Worm (Caenorhabditis elegans): Measurements from ENCODE around the gene F36G9.15.

F36G9.15 gene

ce11 chrV:16032761-16033160 is 44.8 kb upstream of the F36G9.15 start, which contains the start of gene T10C6.16:
T10C6.16 (minus strand) TSS chrV:16033005.
- TF ChIP-seq ztf-22 (GFP tag; optimal IDR thresholded peaks at IDR 0.05) (no peak), hmg-20 (GFP tag; IDR thresholded peaks at IDR 0.05) (no peak), F57C9.4 (tag; optimal IDR thresholded peaks at IDR 0.05) (no peak), lin-54 (GFP tag; optimal IDR thresholded peaks at IDR 0.05) (no peak), hlh-26 (GFP tag; conservative IDR thresholded peaks at IDR 0.05) (no peak), die-1 (tag; optimal IDR thresholded peaks at IDR 0.05) (no peak), F55B11.4 (tag; optimal IDR thresholded peaks at IDR 0.05; ENCODE audit: borderline replicate concordance, insufficient read depth) (no peak)

ce11 chrV:16031571-16031970 is 43.6 kb upstream of the F36G9.15 start, which contains the start of gene T10C6.7:
T10C6.7 (minus strand) TSS chrV:16031713.
- peak; percentile 98 for TF ChIP-seq aptf-3 (GFP tag; IDR thresholded peaks at IDR 0.05)
- TF ChIP-seq aptf-2 (GFP tag; conservative IDR thresholded peaks at IDR 0.05), result peak; percentile 100
- TF ChIP-seq D2030.7 (GFP tag; IDR thresholded peaks at IDR 0.05), result peak; percentile 18; the same call in 1 of the 2 replicates
- TF ChIP-seq madf-6 (GFP tag; IDR thresholded peaks at IDR 0.05), result peak; percentile 87
- no peak for TF ChIP-seq ceh-79 (tag; optimal IDR thresholded peaks at IDR 0.05)
- peak; percentile 34 for TF ChIP-seq efl-1 (GFP tag; optimal IDR thresholded peaks at IDR 0.05)
- no peak for TF ChIP-seq lin-35 (GFP tag; optimal IDR thresholded peaks at IDR 0.05)
- no peak for TF ChIP-seq let-526 (GFP tag; IDR thresholded peaks at IDR 0.05)
- peak; percentile 69 for TF ChIP-seq madf-8 (GFP tag; conservative IDR thresholded peaks at IDR 0.05)
- TF ChIP-seq snpc-1.3 (tag; optimal IDR thresholded peaks at IDR 0.05; ENCODE audit: insufficient read depth), result no peak
- TF ChIP-seq madf-3 (GFP tag; IDR thresholded peaks at IDR 0.05), result peak; percentile 39; the same call in 1 of the 2 replicates
- 0 out of 2 replicates have a peak, but pooled peaks have one; percentile 10 for TF ChIP-seq lir-1 (GFP tag; conservative IDR thresholded peaks at IDR 0.05)
- peak; percentile 7 for TF ChIP-seq xnd-1 (tag; optimal IDR thresholded peaks at IDR 0.05)

- no peak for TF ChIP-seq F49E8.2 (tag; optimal IDR thresholded peaks at IDR 0.05; ENCODE audit: insufficient read depth)
- TF ChIP-seq aptf-2 (GFP tag; conservative IDR thresholded peaks at IDR 0.05), result peak; percentile 92
These were observed 41.3 kb upstream of the F36G9.15 start for ce11 chrV:16029237-16029636.

ce11 chrV:16024917-16025316 is 36.9 kb upstream of the F36G9.15 start:
- no peak for TF ChIP-seq snpc-3.4 (tag; optimal IDR thresholded peaks at IDR 0.05)
- peak; percentile 51 for TF ChIP-seq zfh-2 (GFP tag; conservative IDR thresholded peaks at IDR 0.05)

DNA sequence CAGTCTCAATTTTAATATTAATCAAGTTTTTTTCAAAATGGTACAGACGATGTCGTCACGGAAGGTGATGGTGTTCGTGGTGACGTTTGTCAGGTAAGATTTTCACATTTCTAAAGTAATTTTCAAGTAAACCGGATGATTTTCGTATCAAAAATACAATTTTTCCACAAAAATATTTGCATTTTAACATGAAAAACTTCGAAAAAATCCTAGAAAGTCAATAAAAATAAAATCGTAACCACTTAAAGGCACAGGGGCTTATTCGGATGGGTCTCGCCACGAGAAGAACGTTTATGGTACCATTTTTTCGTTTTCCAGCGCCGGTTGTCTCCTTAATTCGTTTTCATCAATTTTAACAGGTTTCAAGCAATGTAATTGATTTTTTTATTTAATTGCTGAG is 36.3 kb upstream of the F36G9.15 start, which contains the start of gene T10C6.6:
TSS of gene T10C6.6 (plus strand) at position 27 of the 400 bp plus-strand sequence.
- peak; percentile 38; the same call in 1 of the 2 replicates for TF ChIP-seq madf-8 (GFP tag; conservative IDR thresholded peaks at IDR 0.05)
- TF ChIP-seq nfya-1 (tag; optimal IDR thresholded peaks at IDR 0.05; ENCODE audit: borderline replicate concordance, insufficient read depth), result no peak
- no peak for TF ChIP-seq gei-17 (GFP tag; optimal IDR thresholded peaks at IDR 0.05)
- no peak for TF ChIP-seq Y67H2A.10 (GFP tag; conservative IDR thresholded peaks at IDR 0.05)
- TF ChIP-seq F23B12.7 (tag; optimal IDR thresholded peaks at IDR 0.05; ENCODE audit: insufficient read depth), result no peak
- TF ChIP-seq mes-4 (tag; optimal IDR thresholded peaks at IDR 0.05), result no peak
- TF ChIP-seq lin-54 (GFP tag; optimal IDR thresholded peaks at IDR 0.05), result no peak
- no peak for TF ChIP-seq aptf-3 (GFP tag; IDR thresholded peaks at IDR 0.05)
- no peak for TF ChIP-seq sea-2 (GFP tag; IDR thresholded peaks at IDR 0.05)
- TF ChIP-seq B0336.3 (GFP tag; IDR thresholded peaks at IDR 0.05), result peak; percentile 24; the same call in 1 of the 2 replicates
- TF ChIP-seq F57C9.4 (tag; optimal IDR thresholded peaks at IDR 0.05), result no peak
- TF ChIP-seq B0261.1 (tag; optimal IDR thresholded peaks at IDR 0.05), result no peak
- no peak for TF ChIP-seq zim-3 (tag; optimal IDR thresholded peaks at IDR 0.05)
- no peak for TF ChIP-seq cebp-2 (GFP tag; IDR thresholded peaks at IDR 0.05)
- TF ChIP-seq K11D2.4 (GFP tag; IDR thresholded peaks at IDR 0.05), result no peak
- no peak for TF ChIP-seq C06A6.2 (GFP tag; conservative IDR thresholded peaks at IDR 0.05)
- TF ChIP-seq K12H6.12 (tag; optimal IDR thresholded peaks at IDR 0.05), result no peak
- no peak for TF ChIP-seq ceh-91 (GFP tag; IDR thresholded peaks at IDR 0.05)
- TF ChIP-seq rpc-1 (optimal IDR thresholded peaks at IDR 0.05), result no peak
- no peak for TF ChIP-seq rpc-1 (tag; optimal IDR thresholded peaks at IDR 0.05)
- TF ChIP-seq bed-2 (GFP tag; IDR thresholded peaks at IDR 0.05), result no peak
- TF ChIP-seq rec-8 (tag; optimal IDR thresholded peaks at IDR 0.05), result no peak
